Fruit fly (Drosophila melanogaster) whole organism, embryonic: Measurements from ENCODE around the gene CG31897.
A peak's percentile ranks its signal among the peaks of the same experiment; 100 is the strongest.

Source experiments
- Aef1 ChIP-seq: fragments of 200-800 bp; sonication (Bioruptor generic); IDR thresholded peaks from 3 replicates; pipeline ENCODE4 v1.3.6; 2022; ENCODE audit warnings: missing biosample characterization, missing genetic modification characterization
- Atf6 ChIP-seq: fragments of 200-800 bp; sonication (Bioruptor generic); IDR thresholded peaks from 2 replicates; pipeline ENCODE4 v1.3.6; 2022; ENCODE audit warnings: missing biosample characterization, missing genetic modification characterization
- Bdp1 ChIP-seq: fragments of 200-800 bp; sonication (Bioruptor generic); optimal IDR thresholded peaks from 3 replicates; lab custom pipeline; 2016; ENCODE audit warnings: missing biosample characterization, missing genetic modification characterization
- BtbVII ChIP-seq: fragments of 200-800 bp; sonication (Bioruptor generic); optimal IDR thresholded peaks from 3 replicates; lab custom pipeline; 2017; ENCODE audit warnings: missing biosample characterization, mild to moderate bottlenecking, missing genetic modification characterization
- CG10147 ChIP-seq: fragments of 200-800 bp; sonication (Bioruptor generic); optimal IDR thresholded peaks from 2 replicates; lab custom pipeline; 2019; ENCODE audit warnings: missing biosample characterization, mild to moderate bottlenecking, missing genetic modification characterization, moderate library complexity
- CG10274 ChIP-seq: fragments of 200-800 bp; sonication (Bioruptor generic); optimal IDR thresholded peaks from 3 replicates; lab custom pipeline; 2017; ENCODE audit warnings: missing biosample characterization, mild to moderate bottlenecking, missing genetic modification characterization
- CG10431 ChIP-seq: fragments of 200-800 bp; sonication (Bioruptor generic); optimal IDR thresholded peaks from 3 replicates; lab custom pipeline; 2018; ENCODE audit warnings: missing biosample characterization, mild to moderate bottlenecking, missing genetic modification characterization
- CG10462 ChIP-seq: fragments of 200-800 bp; sonication (Bioruptor generic); optimal IDR thresholded peaks from 2 replicates; lab custom pipeline; 2016; ENCODE audit warnings: missing biosample characterization, missing genetic modification characterization
- CG10543 ChIP-seq: fragments of 200-800 bp; sonication (Bioruptor generic); optimal IDR thresholded peaks from 3 replicates; lab custom pipeline; 2017; ENCODE audit warnings: missing biosample characterization, mild to moderate bottlenecking, missing genetic modification characterization, moderate library complexity
- CG11398 ChIP-seq: fragments of 200-800 bp; sonication (Bioruptor generic); optimal IDR thresholded peaks from 2 replicates; lab custom pipeline; 2016; ENCODE audit warnings: missing biosample characterization, missing genetic modification characterization
- CG11456 ChIP-seq: fragments of 200-800 bp; sonication (Bioruptor generic); IDR thresholded peaks from 3 replicates; pipeline ENCODE4 v1.3.6; 2022; ENCODE audit warnings: missing biosample characterization, missing genetic modification characterization
- CG15269 ChIP-seq: fragments of 200-800 bp; sonication (Bioruptor generic); optimal IDR thresholded peaks from 2 replicates; lab custom pipeline; 2018; ENCODE audit warnings: missing biosample characterization, mild to moderate bottlenecking, missing genetic modification characterization, moderate library complexity
- CG2678 ChIP-seq: fragments of 200-800 bp; sonication (Bioruptor generic); optimal IDR thresholded peaks from 3 replicates; lab custom pipeline; 2019; ENCODE audit warnings: missing biosample characterization, mild to moderate bottlenecking, missing genetic modification characterization, moderate library complexity
- CG30431 ChIP-seq: fragments of 200-800 bp; sonication (Bioruptor generic); optimal IDR thresholded peaks from 2 replicates; lab custom pipeline; 2017; ENCODE audit warnings: missing biosample characterization, missing genetic modification characterization
- CG32532 ChIP-seq: fragments of 200-800 bp; sonication (Bioruptor generic); IDR thresholded peaks from 2 replicates; pipeline ENCODE4 v1.3.6; 2022; ENCODE audit warnings: missing biosample characterization, missing genetic modification characterization
- CG3281 ChIP-seq: fragments of 200-800 bp; sonication (Bioruptor generic); optimal IDR thresholded peaks from 3 replicates; lab custom pipeline; 2017; ENCODE audit warnings: missing biosample characterization, mild to moderate bottlenecking, missing genetic modification characterization
- CG34376 ChIP-seq: fragments of 200-800 bp; sonication (Bioruptor generic); optimal IDR thresholded peaks from 2 replicates; lab custom pipeline; 2018; ENCODE audit warnings: missing biosample characterization, mild to moderate bottlenecking, missing genetic modification characterization
- CG3995 ChIP-seq: fragments of 200-800 bp; sonication (Bioruptor generic); optimal IDR thresholded peaks from 3 replicates; lab custom pipeline; 2016; ENCODE audit warnings: missing biosample characterization, missing genetic modification characterization
- CG5245 ChIP-seq: fragments of 200-800 bp; sonication (Bioruptor generic); optimal IDR thresholded peaks from 3 replicates; lab custom pipeline; 2016; ENCODE audit warnings: missing biosample characterization, missing genetic modification characterization
- CG5953 ChIP-seq: fragments of 200-800 bp; sonication (Bioruptor generic); IDR thresholded peaks from 2 replicates; pipeline ENCODE4 v1.3.6; 2022; ENCODE audit warnings: missing biosample characterization, missing genetic modification characterization
- CG6175 ChIP-seq: fragments of 200-800 bp; sonication (Bioruptor generic); IDR thresholded peaks from 3 replicates; pipeline ENCODE4 v1.3.6; 2022; ENCODE audit warnings: missing biosample characterization, missing genetic modification characterization
- CG7987 ChIP-seq: fragments of 200-800 bp; sonication (Bioruptor generic); optimal IDR thresholded peaks from 2 replicates; lab custom pipeline; 2018; ENCODE audit warnings: missing biosample characterization, mild to moderate bottlenecking, missing genetic modification characterization, moderate library complexity
- CG9609 ChIP-seq: fragments of 200-800 bp; sonication (Bioruptor generic); optimal IDR thresholded peaks from 3 replicates; lab custom pipeline; 2016; ENCODE audit warnings: missing biosample characterization, missing genetic modification characterization
- Dek ChIP-seq: fragments of 200-800 bp; sonication (Bioruptor generic); optimal IDR thresholded peaks from 3 replicates; lab custom pipeline; 2019; ENCODE audit warnings: missing biosample characterization, mild to moderate bottlenecking, missing genetic modification characterization, moderate library complexity
- Fer3 ChIP-seq: fragments of 200-800 bp; sonication (Bioruptor generic); optimal IDR thresholded peaks from 2 replicates; lab custom pipeline; 2018; ENCODE audit warnings: missing biosample characterization, mild to moderate bottlenecking, missing genetic modification characterization, moderate library complexity
- HLH4C ChIP-seq: fragments of 200-800 bp; sonication (Bioruptor generic); IDR thresholded peaks from 3 replicates; pipeline ENCODE4 v1.3.6; 2022; ENCODE audit warnings: missing biosample characterization, missing genetic modification characterization; ENCODE audit not compliant: partially characterized antibody
- HLHmδ ChIP-seq: fragments of 200-800 bp; sonication (Bioruptor generic); optimal IDR thresholded peaks from 2 replicates; lab custom pipeline; 2018; ENCODE audit warnings: missing biosample characterization, mild to moderate bottlenecking, missing genetic modification characterization, moderate library complexity
- Lim3 ChIP-seq: fragments of 200-800 bp; sonication (Bioruptor generic); IDR thresholded peaks from 2 replicates; pipeline ENCODE4 v1.3.6; 2022; ENCODE audit warnings: missing biosample characterization, missing genetic modification characterization
- MBD-R2 ChIP-seq: fragments of 200-800 bp; sonication (Bioruptor generic); IDR thresholded peaks from 2 replicates; pipeline ENCODE4 v1.3.6; 2022; ENCODE audit warnings: missing biosample characterization, missing genetic modification characterization
- MESR4 ChIP-seq: fragments of 200-800 bp; sonication (Bioruptor generic); optimal IDR thresholded peaks from 2 replicates; lab custom pipeline; 2018; ENCODE audit warnings: missing biosample characterization, mild to moderate bottlenecking, missing genetic modification characterization, moderate library complexity
- Med ChIP-seq: fragments of 200-800 bp; sonication (Bioruptor generic); peaks from one replicate; lab custom pipeline; 2016; ENCODE audit warnings: missing biosample characterization, missing genetic modification characterization, mild to moderate bottlenecking, inconsistent platforms, moderate library complexity
- Neu2 ChIP-seq: fragments of 200-800 bp; sonication (Bioruptor generic); optimal IDR thresholded peaks from 3 replicates; lab custom pipeline; 2016; ENCODE audit warnings: missing biosample characterization, missing genetic modification characterization, borderline replicate concordance
- Pdp1 ChIP-seq, 2 experiments: fragments of 200-800 bp; sonication (Bioruptor generic); optimal IDR thresholded peaks; 3 replicates each; lab custom pipeline; 2016; ENCODE audit warnings: missing biosample characterization in 2 of 2, missing genetic modification characterization in 2 of 2, mild to moderate bottlenecking in 1 of 2, moderate library complexity in 1 of 2
- TFAM ChIP-seq: fragments of 200-800 bp; sonication (Bioruptor generic); optimal IDR thresholded peaks from 2 replicates; lab custom pipeline; 2017; ENCODE audit warnings: missing biosample characterization, missing genetic modification characterization, inconsistent platforms
- YL-1 ChIP-seq: fragments of 200-800 bp; sonication (Bioruptor generic); optimal IDR thresholded peaks from 3 replicates; lab custom pipeline; 2017; ENCODE audit warnings: missing biosample characterization, mild to moderate bottlenecking, missing genetic modification characterization
- ap ChIP-seq: fragments of 200-800 bp; sonication (Bioruptor generic); IDR thresholded peaks from 2 replicates; pipeline ENCODE4 v1.3.6; 2022; ENCODE audit warnings: missing biosample characterization, missing genetic modification characterization
- bigmax ChIP-seq: fragments of 200-800 bp; sonication (Bioruptor generic); optimal IDR thresholded peaks from 2 replicates; lab custom pipeline; 2018; ENCODE audit warnings: missing biosample characterization, mild to moderate bottlenecking, missing genetic modification characterization
- cad ChIP-seq: fragments of >200 bp; optimal IDR thresholded peaks from 2 replicates; lab custom pipeline; 2017; ENCODE audit warnings: missing biosample characterization, missing genetic modification characterization
- chinmo ChIP-seq: fragments of 200-800 bp; sonication (Bioruptor generic); IDR thresholded peaks from 4 replicates; pipeline ENCODE4 v1.3.6; 2022; ENCODE audit warnings: missing biosample characterization, missing genetic modification characterization; ENCODE audit not compliant: partially characterized antibody
- corto ChIP-seq: fragments of 200-800 bp; sonication (Bioruptor generic); optimal IDR thresholded peaks from 2 replicates; lab custom pipeline; 2016; ENCODE audit warnings: missing biosample characterization, mild to moderate bottlenecking, missing genetic modification characterization, moderate library complexity
- danr ChIP-seq: fragments of 200-800 bp; sonication (Bioruptor generic); IDR thresholded peaks from 2 replicates; pipeline ENCODE4 v1.3.6; 2022; ENCODE audit warnings: missing biosample characterization, missing genetic modification characterization
- eyg ChIP-seq: fragments of 200-800 bp; sonication (Bioruptor generic); optimal IDR thresholded peaks from 3 replicates; lab custom pipeline; 2016; ENCODE audit warnings: missing biosample characterization, missing genetic modification characterization
- nerfin-2 ChIP-seq: fragments of 200-800 bp; sonication (Bioruptor generic); IDR thresholded peaks from 2 replicates; pipeline ENCODE4 v1.3.6; 2022; ENCODE audit warnings: missing biosample characterization, missing genetic modification characterization; ENCODE audit not compliant: partially characterized antibody
- pum ChIP-seq: fragments of 200-800 bp; sonication (Bioruptor generic); optimal IDR thresholded peaks from 2 replicates; lab custom pipeline; 2016; ENCODE audit warnings: missing biosample characterization, missing genetic modification characterization
- row ChIP-seq: fragments of 200-800 bp; sonication (Bioruptor generic); IDR thresholded peaks from 3 replicates; pipeline ENCODE4 v1.3.6; 2022; ENCODE audit warnings: missing biosample characterization, missing genetic modification characterization
- scrt ChIP-seq: fragments of 200-800 bp; sonication (Bioruptor generic); optimal IDR thresholded peaks from 2 replicates; lab custom pipeline; 2018; ENCODE audit warnings: missing biosample characterization, mild to moderate bottlenecking, missing genetic modification characterization, moderate library complexity
- slp2 ChIP-seq: fragments of 200-800 bp; sonication (Bioruptor generic); optimal IDR thresholded peaks from 2 replicates; lab custom pipeline; 2016; ENCODE audit warnings: missing biosample characterization, missing genetic modification characterization
- sug ChIP-seq: fragments of 200-800 bp; optimal IDR thresholded peaks from 2 replicates; lab custom pipeline; 2019; ENCODE audit warnings: missing biosample characterization, mild to moderate bottlenecking, missing genetic modification characterization, moderate library complexity
- tio ChIP-seq: fragments of 200-800 bp; sonication (Bioruptor generic); optimal IDR thresholded peaks from 2 replicates; lab custom pipeline; 2017; ENCODE audit warnings: missing biosample characterization, missing genetic modification characterization, inconsistent platforms
- tll ChIP-seq, 2 experiments: fragments of 200-800 bp in 1 of 2; fragments of >200 bp in 1 of 2; sonication (Bioruptor generic) in 1 of 2; optimal IDR thresholded peaks; 2 replicates each; lab custom pipeline; 2017 to 2019; ENCODE audit warnings: missing biosample characterization in 2 of 2, missing genetic modification characterization in 2 of 2, mild to moderate bottlenecking in 1 of 2, moderate library complexity in 1 of 2
- trh ChIP-seq: fragments of 200-800 bp; sonication (Bioruptor generic); optimal IDR thresholded peaks from 2 replicates; lab custom pipeline; 2016; ENCODE audit warnings: missing biosample characterization, missing genetic modification characterization
- yki ChIP-seq: fragments of >200 bp; optimal IDR thresholded peaks from 3 replicates; lab custom pipeline; 2018

The CG31897 gene

DNA sequence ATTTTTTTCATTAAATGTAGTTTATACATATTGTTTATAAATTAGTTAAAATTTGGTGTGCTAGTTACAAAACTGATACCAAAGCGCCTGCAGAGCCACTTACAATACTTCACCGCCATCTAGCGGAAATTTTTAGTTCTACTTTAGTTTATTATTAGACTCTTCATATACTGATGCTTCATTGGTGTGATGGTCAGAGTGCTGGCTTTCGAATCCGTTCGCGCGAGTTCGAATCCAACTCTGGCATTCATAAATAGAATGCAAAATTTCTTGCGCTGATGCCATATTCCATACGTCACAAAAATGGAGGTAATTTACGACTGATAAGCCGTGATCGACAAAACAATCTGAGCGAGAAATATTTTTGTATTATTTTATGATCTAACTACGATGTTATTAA, 43.3 kb downstream of the CG31897 start (continued):
- no peak for TF ChIP-seq CG10147 (GFP tag; lab: Kevin White, UChicago)
- peak; percentile 62 for TF ChIP-seq HLH4C (GFP tag; lab: Robert Waterston, UW)
- no peak for TF ChIP-seq CG15269
- TF ChIP-seq CG9609 (GFP tag; lab: Kevin White, UChicago): no peak
- TF ChIP-seq bigmax (GFP tag; lab: Kevin White, UChicago): no peak
- TF ChIP-seq MBD-R2: no peak
- TF ChIP-seq MESR4 (GFP tag; lab: Kevin White, UChicago): no peak
- no peak for TF ChIP-seq CG3995 (GFP tag; lab: Kevin White, UChicago)
- no peak for TF ChIP-seq yki (lab: Kevin White, UChicago)
- no peak for TF ChIP-seq Atf6 (GFP tag; lab: Robert Waterston, UW)
- TF ChIP-seq CG30431 (GFP tag; lab: Kevin White, UChicago): no peak
- TF ChIP-seq CG10543 (GFP tag; lab: Kevin White, UChicago): no peak
- TF ChIP-seq tio (GFP tag; lab: Kevin White, UChicago): no peak
- no peak for TF ChIP-seq pum
- TF ChIP-seq CG32532 (GFP tag; lab: Robert Waterston, UW): no peak
- TF ChIP-seq Neu2 (GFP tag; lab: Kevin White, UChicago): no peak
- no peak for TF ChIP-seq tll (GFP tag; optimal IDR thresholded peaks at IDR 0.05; lab: Kevin White, UChicago)
- no peak for TF ChIP-seq ap (GFP tag; lab: Robert Waterston, UW)
- TF ChIP-seq HLHmδ (GFP tag; lab: Kevin White, UChicago): no peak
- peak; percentile 79 for TF ChIP-seq nerfin-2 (GFP tag; lab: Robert Waterston, UW)
- no peak for TF ChIP-seq CG7987 (GFP tag; lab: Kevin White, UChicago)
- no peak for TF ChIP-seq CG10431 (GFP tag; lab: Kevin White, UChicago)
- TF ChIP-seq chinmo (GFP tag; lab: Robert Waterston, UW): peak; percentile 50; the same call in 1 of the 4 replicates
- no peak for TF ChIP-seq CG2678 (tag; lab: Kevin White, UChicago)
- TF ChIP-seq danr (GFP tag; lab: Robert Waterston, UW): no peak
- no peak for TF ChIP-seq CG5953 (GFP tag; lab: Robert Waterston, UW)
- no peak for TF ChIP-seq CG6175 (GFP tag; lab: Robert Waterston, UW)
- no peak for TF ChIP-seq eyg (GFP tag; lab: Kevin White, UChicago)
- no peak for TF ChIP-seq CG11398 (GFP tag; lab: Kevin White, UChicago)
- no peak for TF ChIP-seq Aef1 (GFP tag; lab: Robert Waterston, UW)
- TF ChIP-seq CG10462 (GFP tag; lab: Kevin White, UChicago): no peak
- peak; percentile 29 for TF ChIP-seq CG34376 (GFP tag; lab: Kevin White, UChicago)
- TF ChIP-seq Dek (tag; lab: Kevin White, UChicago): no peak
- peak; percentile 3 for TF ChIP-seq CG3281 (GFP tag; lab: Kevin White, UChicago)
- peak; percentile 1 for TF ChIP-seq sug
- no peak for TF ChIP-seq scrt (GFP tag; lab: Kevin White, UChicago)
- no peak for TF ChIP-seq row (GFP tag; lab: Robert Waterston, UW)
- TF ChIP-seq YL-1 (GFP tag; lab: Kevin White, UChicago): no peak
- TF ChIP-seq trh: no peak
- TF ChIP-seq Bdp1: peak; percentile 100
- no peak for TF ChIP-seq cad (GFP tag; lab: Kevin White, UChicago)
- no peak for TF ChIP-seq CG10274 (GFP tag; lab: Kevin White, UChicago)
- TF ChIP-seq Med (GFP tag; lab: Kevin White, UChicago): peak; percentile 76
- TF ChIP-seq BtbVII: no peak
- no peak for TF ChIP-seq Pdp1 (GFP tag; optimal IDR thresholded peaks at IDR 0.05; lab: Kevin White, UChicago)
- TF ChIP-seq corto (GFP tag; lab: Kevin White, UChicago): no peak
- no peak for TF ChIP-seq CG11456 (GFP tag; lab: Robert Waterston, UW)
- no peak for TF ChIP-seq Lim3 (GFP tag; lab: Robert Waterston, UW)
- no peak for TF ChIP-seq TFAM (GFP tag; lab: Kevin White, UChicago)
- no peak for TF ChIP-seq CG5245 (GFP tag; lab: Kevin White, UChicago)
- TF ChIP-seq Fer3 (tag; lab: Kevin White, UChicago): no peak
- no peak for TF ChIP-seq slp2 (GFP tag; lab: Kevin White, UChicago)
